Worm (Caenorhabditis elegans) whole organism, young adult: ENCODE measurements around the gene Y37H2A.11.

Experiments used
- B0261.1 ChIP-seq: sonication (generic microtip); optimal IDR thresholded peaks from 2 replicates; lab custom pipeline; 2016; ENCODE audit warnings: mild to moderate bottlenecking, missing genetic modification characterization, moderate library complexity, missing compliant biosample characterization
- B0336.3 ChIP-seq: fragments of 200-800 bp; sonication (Bioruptor generic); IDR thresholded peaks from 2 replicates; pipeline ENCODE4 v1.3.6; 2022; ENCODE audit warnings: missing genetic modification characterization, missing compliant biosample characterization
- D2030.7 ChIP-seq: fragments of 200-800 bp; sonication (Bioruptor generic); IDR thresholded peaks from 2 replicates; pipeline ENCODE4 v1.3.6; 2022; ENCODE audit warnings: missing genetic modification reagents, missing genetic modification characterization, missing compliant biosample characterization
- F33H1.4 ChIP-seq: fragments of 200-800 bp; sonication (Bioruptor generic); IDR thresholded peaks from 2 replicates; pipeline ENCODE4 v1.3.6; 2022; ENCODE audit warnings: missing genetic modification reagents, missing genetic modification characterization, missing compliant biosample characterization
- T07F8.4 ChIP-seq: sonication (generic microtip); optimal IDR thresholded peaks from 2 replicates; lab custom pipeline; 2016; ENCODE audit warnings: mild to moderate bottlenecking, missing genetic modification characterization, moderate library complexity, missing compliant biosample characterization
- Y53F4B.3 ChIP-seq: fragments of 200-800 bp; sonication (Bioruptor generic); IDR thresholded peaks from 2 replicates; pipeline ENCODE4 v1.3.6; 2022; ENCODE audit warnings: missing genetic modification reagents, missing genetic modification characterization, missing compliant biosample characterization
- Y53G8AR.9 ChIP-seq: fragments of 200-800 bp; sonication (Bioruptor generic); conservative IDR thresholded peaks from 2 replicates; pipeline ENCODE4 v1.3.6; 2022; ENCODE audit warnings: missing genetic modification reagents, missing genetic modification characterization, missing compliant biosample characterization
- ccch-3 ChIP-seq: fragments of 200-800 bp; sonication (Bioruptor generic); optimal IDR thresholded peaks from 2 replicates; lab custom pipeline; 2018; ENCODE audit warnings: mild to moderate bottlenecking, missing genetic modification characterization, missing compliant biosample characterization
- cebp-1 ChIP-seq, 2 experiments: fragments of 200-800 bp in 1 of 2; sonication (Bioruptor generic) in 1 of 2; sonication (generic microtip) in 1 of 2; IDR thresholded peaks in 1 of 2; optimal IDR thresholded peaks in 1 of 2; 2 replicates each; pipeline versions ENCODE4 v1.3.6 to Lab custom; 2017 to 2022; ENCODE audit warnings: missing compliant biosample characterization in 2 of 2, missing genetic modification characterization in 2 of 2, mild to moderate bottlenecking in 1 of 2, missing genetic modification reagents in 1 of 2, moderate library complexity in 1 of 2
- ceh-100 ChIP-seq: fragments of 200-800 bp; sonication (Bioruptor generic); IDR thresholded peaks from 2 replicates; pipeline ENCODE4 v1.3.6; 2022; ENCODE audit warnings: missing genetic modification reagents, missing genetic modification characterization, missing compliant biosample characterization
- ceh-27 ChIP-seq: fragments of 200-800 bp; sonication (Bioruptor generic); optimal IDR thresholded peaks from 2 replicates; lab custom pipeline; 2018; ENCODE audit warnings: mild to moderate bottlenecking, missing genetic modification characterization, moderate library complexity, missing compliant biosample characterization
- ceh-40 ChIP-seq: fragments of 200-800 bp; sonication (Bioruptor generic); IDR thresholded peaks from 2 replicates; pipeline ENCODE4 v1.3.6; 2022; ENCODE audit warnings: missing genetic modification characterization, missing compliant biosample characterization
- ceh-91 ChIP-seq: fragments of 200-800 bp; sonication (Bioruptor generic); IDR thresholded peaks from 2 replicates; pipeline ENCODE4 v1.3.6; 2022; ENCODE audit warnings: missing genetic modification reagents, missing genetic modification characterization, missing compliant biosample characterization
- chd-7 ChIP-seq: sonication (generic microtip); optimal IDR thresholded peaks from 2 replicates; lab custom pipeline; 2016; ENCODE audit warnings: mild to moderate bottlenecking, missing genetic modification characterization, moderate library complexity, missing compliant biosample characterization
- dpl-1 ChIP-seq: fragments of 150-350 bp; optimal IDR thresholded peaks from 2 replicates; lab custom pipeline; 2014; ENCODE audit warnings: missing biosample characterization, missing genetic modification reagents, missing genetic modification characterization
- ekl-4 ChIP-seq: fragments of 200-800 bp; sonication (Bioruptor generic); IDR thresholded peaks from 2 replicates; pipeline ENCODE4 v1.3.6; 2022; ENCODE audit warnings: missing genetic modification reagents, missing genetic modification characterization, missing compliant biosample characterization
- him-1 ChIP-seq: sonication (generic microtip); optimal IDR thresholded peaks from 2 replicates; lab custom pipeline; 2016; ENCODE audit warnings: missing genotype, missing genetic modification reagents, missing genetic modification characterization, missing compliant biosample characterization
- hmg-1.2 ChIP-seq: fragments of 200-800 bp; sonication (Bioruptor generic); IDR thresholded peaks from 2 replicates; pipeline ENCODE4 v1.3.6; 2022; ENCODE audit warnings: missing genetic modification reagents, missing genetic modification characterization, missing compliant biosample characterization
- hmg-20 ChIP-seq: fragments of 200-800 bp; sonication (Bioruptor generic); IDR thresholded peaks from 2 replicates; pipeline ENCODE4 v1.3.6; 2022; ENCODE audit warnings: missing genetic modification reagents, missing genetic modification characterization, missing compliant biosample characterization
- hrde-1 ChIP-seq: sonication (generic microtip); optimal IDR thresholded peaks from 2 replicates; lab custom pipeline; 2016; ENCODE audit warnings: missing genetic modification characterization, mild to moderate bottlenecking, missing compliant biosample characterization, moderate library complexity, missing genotype, missing genetic modification reagents, borderline replicate concordance
- hsf-1 ChIP-seq: fragments of 200-800 bp; sonication (Bioruptor generic); IDR thresholded peaks from 2 replicates; pipeline ENCODE4 v1.3.6; 2022; ENCODE audit warnings: missing genetic modification reagents, missing genetic modification characterization, missing compliant biosample characterization
- lin-26 ChIP-seq: fragments of 200-800 bp; sonication (Bioruptor generic); IDR thresholded peaks from 2 replicates; pipeline ENCODE4 v1.3.6; 2022; ENCODE audit warnings: missing genetic modification reagents, missing genetic modification characterization, missing compliant biosample characterization
- lsl-1 ChIP-seq: fragments of 200-800 bp; sonication (Bioruptor generic); optimal IDR thresholded peaks from 2 replicates; lab custom pipeline; 2018; ENCODE audit warnings: mild to moderate bottlenecking, missing genetic modification characterization, moderate library complexity, missing compliant biosample characterization
- madf-6 ChIP-seq: fragments of 200-800 bp; sonication (Bioruptor generic); IDR thresholded peaks from 2 replicates; pipeline ENCODE4 v1.3.6; 2022; ENCODE audit warnings: missing genetic modification reagents, missing genetic modification characterization, missing compliant biosample characterization
- madf-8 ChIP-seq: fragments of 200-800 bp; sonication (Bioruptor generic); conservative IDR thresholded peaks from 2 replicates; pipeline ENCODE4 v1.3.6; 2022; ENCODE audit warnings: missing genetic modification reagents, missing genetic modification characterization, missing compliant biosample characterization
- mcd-1 ChIP-seq: fragments of 200-800 bp; sonication (Bioruptor generic); IDR thresholded peaks from 2 replicates; pipeline ENCODE4 v1.3.6; 2022; ENCODE audit warnings: missing genetic modification reagents, missing genetic modification characterization, missing compliant biosample characterization
- nhr-120 ChIP-seq: fragments of 200-800 bp; sonication (Bioruptor generic); IDR thresholded peaks from 2 replicates; pipeline ENCODE4 v1.3.6; 2022; ENCODE audit warnings: missing genetic modification characterization, missing compliant biosample characterization
- pbrm-1 ChIP-seq: fragments of 200-800 bp; sonication (Bioruptor generic); IDR thresholded peaks from 2 replicates; pipeline ENCODE4 v1.3.6; 2022; ENCODE audit warnings: missing genetic modification reagents, missing genetic modification characterization, missing compliant biosample characterization
- tbp1 ChIP-seq: fragments of 200-800 bp; sonication (Bioruptor generic); optimal IDR thresholded peaks from 2 replicates; lab custom pipeline; 2018; ENCODE audit warnings: mild to moderate bottlenecking, missing genetic modification characterization, missing compliant biosample characterization
- xnd-1 ChIP-seq: sonication (generic microtip); optimal IDR thresholded peaks from 2 replicates; lab custom pipeline; 2016; ENCODE audit warnings: missing genotype, missing genetic modification reagents, missing genetic modification characterization, missing compliant biosample characterization

Y37H2A.11 gene

DNA sequence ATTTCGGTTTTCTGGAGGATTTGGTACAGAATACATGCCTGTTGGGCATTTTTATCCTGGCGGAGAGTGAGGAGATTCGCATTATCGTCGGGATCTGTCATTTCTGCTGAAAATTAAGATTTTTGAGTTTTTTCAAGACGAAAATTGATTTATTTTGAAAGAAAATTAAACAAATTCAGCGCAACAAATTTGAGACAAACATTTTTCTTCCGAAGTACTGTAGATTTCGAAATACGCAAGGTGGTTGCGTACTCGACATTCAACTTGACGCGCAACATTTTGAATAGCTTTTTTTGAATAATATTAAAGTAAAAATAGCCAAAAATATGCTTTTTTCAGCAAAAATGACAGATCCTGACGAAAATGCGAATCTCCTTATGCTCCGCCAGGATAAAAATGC, 6.9 kb upstream of the Y37H2A.11 start, which contains the start of gene Y37H2A.7:
Y37H2A.7 (minus strand) TSS at position 101 of the 400 bp plus-strand sequence.
- TF ChIP-seq F33H1.4 (GFP tag; lab: Robert Waterston, UW) (0 out of 2 replicates have a peak, but pooled peaks have one; percentile 13), D2030.7 (GFP tag; lab: Robert Waterston, UW) (peak; percentile 36; the same call in 1 of the 2 replicates), mcd-1 (GFP tag; lab: Robert Waterston, UW) (no peak), madf-6 (GFP tag; lab: Robert Waterston, UW) (peak; percentile 45; the same call in 1 of the 2 replicates), lsl-1 (peak; percentile 83)

- TF ChIP-seq T07F8.4 (tag; lab: Kevin White, UChicago) (no peak), dpl-1 (no peak), F33H1.4 (GFP tag; lab: Robert Waterston, UW) (peak; percentile 85), hmg-1.2 (GFP tag; lab: Robert Waterston, UW) (no peak), ceh-27 (GFP tag; lab: Kevin White, UChicago) (no peak), lin-26 (GFP tag; lab: Robert Waterston, UW) (no peak), ceh-91 (GFP tag; lab: Robert Waterston, UW) (no peak), madf-8 (GFP tag; lab: Robert Waterston, UW) (peak; percentile 58), xnd-1 (tag; lab: Kevin White, UChicago) (peak; percentile 87), him-1 (tag; lab: Kevin White, UChicago) (peak; percentile 26), hrde-1 (tag; lab: Kevin White, UChicago) (no peak), madf-6 (GFP tag; lab: Robert Waterston, UW) (peak; percentile 78), B0261.1 (tag; lab: Kevin White, UChicago) (no peak), lsl-1 (peak; percentile 90)
Measured at ce11 chrV:18137679-18138078, 3.6 kb upstream of the Y37H2A.11 start.

DNA sequence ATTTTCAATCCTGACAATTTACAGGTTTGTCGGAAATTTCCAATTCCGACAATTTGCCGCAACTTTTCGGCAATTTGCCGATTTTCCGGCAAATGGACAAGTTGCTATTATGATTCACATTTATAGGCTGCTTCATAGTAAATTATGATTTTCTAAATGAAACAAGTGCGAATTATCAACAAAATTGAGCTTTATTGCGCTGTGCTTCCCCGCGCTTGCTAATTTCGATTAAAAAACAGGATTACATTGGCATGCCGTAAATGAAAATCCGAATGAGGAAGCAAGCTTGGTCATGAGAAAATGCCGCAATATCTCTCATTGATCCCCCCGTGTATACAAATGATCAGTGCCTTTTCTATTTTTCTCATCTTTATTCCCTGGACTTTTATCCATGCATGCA, 2.6 kb upstream of the Y37H2A.11 start, which contains the start of gene Y37H2A.10:
Y37H2A.10 (plus strand) TSS at position 301 of the 400 bp plus-strand sequence.
- no peak for TF ChIP-seq Y53F4B.3 (GFP tag; lab: Robert Waterston, UW)
- TF ChIP-seq hmg-1.2 (GFP tag; lab: Robert Waterston, UW): no peak
- no peak for TF ChIP-seq ceh-100
- TF ChIP-seq ekl-4 (GFP tag; lab: Robert Waterston, UW): no peak
- no peak for TF ChIP-seq hsf-1
- no peak for TF ChIP-seq pbrm-1 (GFP tag; lab: Robert Waterston, UW)
- TF ChIP-seq ceh-91 (GFP tag; lab: Robert Waterston, UW): no peak

- no peak for TF ChIP-seq ceh-40
Measured at ce11 chrV:18142549-18142948, 1.3 kb downstream of the Y37H2A.11 start, which contains the start of gene Y37H2A.13. TSS of gene Y37H2A.13 (plus strand) at chrV:18142849.

- no peak for TF ChIP-seq tbp1 (GFP tag; lab: Kevin White, UChicago)
- TF ChIP-seq cebp-1 (GFP tag; IDR thresholded peaks at IDR 0.05; lab: Robert Waterston, UW): no peak
- TF ChIP-seq cebp-1 (tag; optimal IDR thresholded peaks at IDR 0.05; lab: Kevin White, UChicago): peak; percentile 77
- no peak for TF ChIP-seq ccch-3 (GFP tag; lab: Kevin White, UChicago)
- no peak for TF ChIP-seq xnd-1 (tag; lab: Kevin White, UChicago)
Measured at ce11 chrV:18143445-18143844, 2.2 kb downstream of the Y37H2A.11 start, which contains the start of gene Y37H2A.14. TSS of gene Y37H2A.14 (plus strand) at chrV:18143745.

DNA sequence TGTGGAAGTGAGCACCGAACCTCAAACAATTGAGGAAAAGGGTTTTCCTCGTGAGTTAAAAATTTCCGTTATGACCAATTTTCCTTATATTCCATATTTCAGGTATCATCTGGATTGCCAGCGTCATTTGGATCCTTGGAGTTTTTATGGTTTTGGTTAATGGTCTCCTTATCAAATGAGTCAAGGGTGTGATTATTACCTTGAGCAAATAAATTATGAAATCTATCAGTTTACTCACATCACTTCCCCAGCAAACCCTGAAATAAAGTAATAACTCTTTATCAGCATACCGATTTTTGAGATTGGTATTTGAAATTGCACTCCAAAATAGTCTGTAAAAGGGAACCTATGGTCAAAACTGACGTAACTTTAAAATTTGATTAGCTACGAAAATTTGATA, 3.2 kb downstream of the Y37H2A.11 start:
- TF ChIP-seq Y53G8AR.9: no peak
- TF ChIP-seq madf-8 (GFP tag; lab: Robert Waterston, UW): no peak
- TF ChIP-seq nhr-120: no peak
- no peak for TF ChIP-seq B0336.3 (GFP tag; lab: Robert Waterston, UW)
- no peak for TF ChIP-seq hmg-20
- no peak for TF ChIP-seq chd-7
